Fruit fly (Drosophila melanogaster) Kc167 (cell line): ENCODE data around the gene CG17118.

ENCODE experiments used
- Myc ChIP-seq: fragments of >200 bp; optimal IDR thresholded peaks from 2 replicates; lab custom pipeline; 2017; ENCODE audit warnings: missing external identifiers
- Sin3A ChIP-seq: fragments of >200 bp; optimal IDR thresholded peaks from 2 replicates; lab custom pipeline; 2018; ENCODE audit warnings: missing external identifiers
- h ChIP-seq: fragments of >200 bp; optimal IDR thresholded peaks from 3 replicates; lab custom pipeline; 2018; ENCODE audit warnings: missing external identifiers
- insv ChIP-seq: fragments of >200 bp; optimal IDR thresholded peaks from 3 replicates; lab custom pipeline; 2018; ENCODE audit warnings: missing external identifiers
- psq ChIP-seq: fragments of >200 bp; optimal IDR thresholded peaks from 2 replicates; lab custom pipeline; 2017; ENCODE audit warnings: missing external identifiers
- ttk ChIP-seq: sonication (Bioruptor generic); optimal IDR thresholded peaks from 2 replicates; lab custom pipeline; 2017; ENCODE audit warnings: missing external identifiers

CG17118 gene

DNA sequence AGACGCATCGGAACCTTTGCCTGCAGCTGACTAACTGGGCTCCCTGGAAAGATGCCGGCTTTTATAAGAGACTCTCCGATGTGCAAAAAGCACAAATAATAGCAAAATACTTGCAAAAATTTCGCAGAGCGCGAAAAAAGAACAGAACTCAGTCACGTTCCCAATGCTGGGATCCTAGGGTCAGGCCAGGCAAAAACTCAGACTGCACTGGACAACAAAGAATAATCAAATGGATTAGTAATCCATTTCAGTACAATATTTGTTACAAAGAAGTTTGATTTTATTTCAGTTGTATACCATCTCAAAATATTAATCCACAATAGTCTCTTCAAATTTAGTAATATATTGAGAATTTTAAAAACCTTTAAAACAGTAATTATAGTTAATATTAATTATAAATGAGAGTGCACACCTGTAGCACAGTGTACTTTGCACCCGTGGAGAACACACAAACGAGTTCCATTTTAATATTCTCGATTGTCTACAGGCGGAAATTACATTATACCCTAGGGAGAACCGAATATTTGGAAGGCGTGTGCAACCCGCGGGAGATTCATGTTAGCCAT, 35.9 kb upstream of the CG17118 start, which contains the start of gene CG17108:
Gene CG17108, minus strand, starts transcription at position 51 of the 566 bp plus-strand sequence.
- TF ChIP-seq ttk (no peak), h (lab: Kevin White, UChicago) (no peak), psq (lab: Kevin White, UChicago) (no peak), Sin3A (lab: Kevin White, UChicago) (no peak), insv (no peak), Myc (no peak)

DNA sequence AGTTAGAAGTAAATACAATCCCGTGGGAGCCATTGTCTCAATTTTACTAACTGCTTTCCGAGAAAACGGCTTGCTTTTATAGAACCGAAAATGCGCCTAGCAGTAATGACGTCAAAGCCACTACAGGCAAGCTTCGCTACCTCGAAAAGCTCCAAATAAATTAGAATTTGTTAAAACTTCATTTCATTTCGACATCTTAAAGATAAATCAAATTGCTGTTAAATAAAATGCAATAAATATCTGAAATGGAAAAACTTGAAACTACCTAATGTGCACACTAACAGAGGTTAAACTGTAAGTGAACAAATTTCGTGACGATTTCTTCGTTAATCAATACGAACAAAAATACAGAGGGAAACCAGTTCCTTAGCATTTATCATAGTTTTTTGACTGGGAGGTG, 32.1 kb upstream of the CG17118 start, which contains the start of gene CG7300:
Gene CG7300, minus strand, starts transcription at position 52 of the 400 bp plus-strand sequence.
- TF ChIP-seq insv (no peak), Myc (no peak), psq (lab: Kevin White, UChicago) (no peak), Sin3A (lab: Kevin White, UChicago) (no peak), h (lab: Kevin White, UChicago) (no peak), ttk (no peak)

DNA sequence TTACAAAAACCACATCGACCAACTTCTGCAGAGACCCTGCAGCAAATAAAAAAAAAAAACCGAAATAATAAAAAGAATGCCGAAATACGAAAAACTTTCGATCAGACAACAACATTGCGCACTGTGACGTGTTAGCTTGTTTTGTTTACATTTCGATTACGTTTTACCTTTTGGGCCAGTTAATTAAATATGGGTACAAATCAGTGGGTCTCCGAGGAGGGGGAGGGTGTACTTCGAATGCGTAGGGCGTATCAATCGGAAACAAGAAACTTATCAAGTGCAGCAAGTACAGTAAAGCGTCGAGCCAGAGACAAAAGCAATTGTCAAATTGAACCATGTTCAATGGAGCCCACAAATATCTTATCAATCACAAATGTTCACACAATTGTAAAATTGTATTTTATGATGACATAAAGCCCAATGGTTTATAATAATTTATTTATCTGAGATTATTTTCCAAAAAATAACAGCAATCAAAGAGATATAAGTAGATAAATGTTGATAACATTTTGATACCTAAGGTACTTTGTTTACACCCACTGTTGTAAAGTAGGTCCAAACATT, 28.5 kb upstream of the CG17118 start, which contains the start of gene Lip1:
Gene Lip1, minus strand, starts transcription at position 46 of the 564 bp plus-strand sequence.
- TF ChIP-seq Sin3A (lab: Kevin White, UChicago) (no peak), h (lab: Kevin White, UChicago) (no peak), insv (no peak), ttk (no peak), Myc (no peak), psq (lab: Kevin White, UChicago) (no peak)

DNA sequence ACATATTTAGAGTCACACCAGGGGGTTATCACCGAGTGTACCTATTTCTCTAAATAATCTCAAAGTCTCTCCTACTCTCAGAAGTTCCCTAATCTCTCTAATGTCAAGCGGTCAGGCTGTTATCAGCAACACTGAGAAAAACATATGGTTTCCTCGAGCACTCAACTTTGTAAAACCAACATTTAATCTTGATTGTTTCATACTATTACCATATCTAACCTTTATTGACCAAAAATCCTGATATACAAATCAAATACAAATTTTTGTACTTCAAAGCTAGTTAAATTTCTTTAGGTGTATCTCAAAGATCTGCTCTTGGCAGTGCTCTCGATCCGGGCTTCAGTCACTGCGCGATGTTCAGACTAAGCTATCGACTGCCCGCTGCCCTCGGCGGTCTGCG, 26.8 kb upstream of the CG17118 start, which contains the start of gene CG6415:
Gene CG6415, plus strand, starts transcription at position 341 of the 400 bp plus-strand sequence.
- TF ChIP-seq ttk, result no peak
- TF ChIP-seq Myc, result no peak
- TF ChIP-seq h (lab: Kevin White, UChicago), result no peak
- TF ChIP-seq psq (lab: Kevin White, UChicago), result no peak
- TF ChIP-seq insv, result no peak
- no peak for TF ChIP-seq Sin3A (lab: Kevin White, UChicago)

- TF ChIP-seq Myc (no peak), h (lab: Kevin White, UChicago) (no peak), psq (lab: Kevin White, UChicago) (no peak), insv (no peak), ttk (no peak), Sin3A (lab: Kevin White, UChicago) (no peak)
Measured at dm6 chr2L:10704425-10704824, 25.6 kb upstream of the CG17118 start.

DNA sequence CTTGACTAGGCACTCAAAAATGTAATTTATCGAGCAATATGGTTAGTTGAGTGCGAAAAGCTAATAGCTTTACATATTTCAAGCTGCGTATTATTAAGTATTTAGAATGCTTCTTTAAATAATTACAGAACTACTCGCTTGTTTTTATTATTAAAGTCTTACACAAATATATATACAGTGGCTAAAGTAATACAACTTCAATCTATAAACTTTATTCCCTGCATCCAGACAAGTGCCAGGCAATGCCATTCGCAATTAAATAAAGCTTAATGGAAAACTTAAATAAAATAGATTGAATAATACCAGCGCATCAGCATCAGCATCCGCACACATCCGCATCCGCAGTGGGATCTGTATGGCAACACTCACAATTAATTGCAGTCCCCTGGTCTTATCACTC, 23.8 kb upstream of the CG17118 start:
- TF ChIP-seq Myc (no peak), h (lab: Kevin White, UChicago) (no peak), ttk (no peak), insv (no peak), Sin3A (lab: Kevin White, UChicago) (no peak), psq (lab: Kevin White, UChicago) (no peak)

- TF ChIP-seq h (lab: Kevin White, UChicago) (no peak), insv (no peak), psq (lab: Kevin White, UChicago) (no peak), Myc (no peak), Sin3A (lab: Kevin White, UChicago) (no peak), ttk (no peak)
Measured at dm6 chr2L:10708089-10708488, 22.0 kb upstream of the CG17118 start.

DNA sequence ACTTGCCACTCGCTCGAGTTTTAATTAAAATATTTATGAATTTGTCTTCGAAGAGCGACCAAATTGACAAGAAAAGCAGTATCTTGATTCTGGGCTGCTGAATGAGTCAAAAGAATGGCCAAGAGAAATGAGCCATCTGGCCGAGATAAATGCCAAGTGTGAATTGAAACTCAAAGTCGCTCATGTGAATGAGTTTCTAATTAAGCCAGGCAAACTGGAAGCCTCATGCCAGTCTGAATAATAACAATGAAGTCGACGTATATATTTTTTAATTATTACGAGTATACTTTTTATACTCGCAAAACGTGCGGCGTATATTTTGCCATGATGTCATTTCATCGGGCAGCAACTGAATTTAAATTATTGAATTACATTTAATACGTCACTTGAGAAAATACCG, 20.7 kb upstream of the CG17118 start, which contains the start of gene Lip2:
Gene Lip2, minus strand, starts transcription at position 101 of the 400 bp plus-strand sequence.
- no peak for TF ChIP-seq h (lab: Kevin White, UChicago)
- no peak for TF ChIP-seq Myc
- TF ChIP-seq Sin3A (lab: Kevin White, UChicago), result no peak
- no peak for TF ChIP-seq insv
- no peak for TF ChIP-seq psq (lab: Kevin White, UChicago)
- no peak for TF ChIP-seq ttk

DNA sequence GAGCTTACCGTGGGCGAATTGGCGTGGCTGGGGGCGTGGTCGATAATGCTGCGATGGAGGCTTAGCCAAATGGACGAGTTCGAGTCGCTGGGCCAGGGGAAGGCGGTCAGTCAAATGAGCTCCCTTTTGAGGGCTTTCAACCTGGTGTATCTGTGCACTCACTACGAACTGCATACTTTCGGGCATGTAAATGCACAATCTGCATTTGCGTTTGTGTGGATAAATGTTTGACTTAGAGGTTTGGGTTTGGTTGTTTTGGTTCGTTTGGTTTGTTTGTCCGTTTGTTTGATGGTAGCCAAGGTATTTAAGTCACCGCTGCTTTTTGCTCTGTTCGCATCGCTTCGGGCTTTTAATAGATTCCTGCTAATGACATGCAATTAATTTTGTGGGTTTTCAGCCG, 18.8 kb upstream of the CG17118 start:
- no peak for TF ChIP-seq Sin3A (lab: Kevin White, UChicago)
- TF ChIP-seq h (lab: Kevin White, UChicago), result no peak
- TF ChIP-seq ttk, result no peak
- TF ChIP-seq Myc, result no peak
- TF ChIP-seq insv, result no peak
- TF ChIP-seq psq (lab: Kevin White, UChicago), result no peak

- TF ChIP-seq ttk (no peak), Myc (no peak), Sin3A (lab: Kevin White, UChicago) (no peak), insv (no peak), h (lab: Kevin White, UChicago) (no peak), psq (lab: Kevin White, UChicago) (no peak)
Measured at dm6 chr2L:10721535-10721934, 8.5 kb upstream of the CG17118 start.

DNA sequence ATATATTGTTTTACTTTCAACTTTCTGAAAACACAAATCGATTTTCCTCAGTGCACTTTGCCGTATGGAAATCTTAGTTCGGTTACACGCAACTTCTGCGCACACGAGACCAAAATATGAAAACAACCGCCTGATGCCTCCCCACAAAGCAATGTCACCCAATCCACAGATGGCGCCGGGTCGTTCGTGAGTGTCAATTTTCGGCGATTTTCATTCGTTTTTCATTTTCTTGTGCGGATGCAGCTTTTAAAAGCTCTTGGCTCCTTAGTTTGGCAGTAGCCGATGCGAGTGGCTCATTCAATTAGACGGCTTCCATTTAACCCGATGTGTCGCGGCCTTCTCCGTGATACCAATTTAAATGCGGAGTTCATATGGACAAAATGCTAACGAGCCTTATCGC, 6.2 kb upstream of the CG17118 start, which contains the start of gene CG6431:
Gene CG6431, plus strand, starts transcription at position 301 of the 400 bp plus-strand sequence.
- TF ChIP-seq ttk, result no peak
- TF ChIP-seq Myc, result no peak
- TF ChIP-seq Sin3A (lab: Kevin White, UChicago), result no peak
- no peak for TF ChIP-seq psq (lab: Kevin White, UChicago)
- TF ChIP-seq h (lab: Kevin White, UChicago), result no peak
- no peak for TF ChIP-seq insv

- no peak for TF ChIP-seq insv
- TF ChIP-seq h (lab: Kevin White, UChicago), result no peak
- no peak for TF ChIP-seq ttk
- TF ChIP-seq psq (lab: Kevin White, UChicago), result no peak
- TF ChIP-seq Sin3A (lab: Kevin White, UChicago), result no peak
- no peak for TF ChIP-seq Myc
Measured at dm6 chr2L:10728751-10729150, 1.3 kb upstream of the CG17118 start, which contains the start of gene CG6443. CG6443 (plus strand) TSS chr2L:10728978.
